Fruit fly (Drosophila melanogaster) whole organism, embryonic: ENCODE results near the gene CG13484.

Experiments
- B-H1 ChIP-seq: fragments of 200-800 bp; sonication (Bioruptor generic); IDR thresholded peaks from 3 replicates; pipeline ENCODE4 v1.3.6; 2022; ENCODE audit warnings: missing biosample characterization, missing genetic modification characterization
- B-H2 ChIP-seq: fragments of 200-800 bp; sonication (Bioruptor generic); optimal IDR thresholded peaks from 2 replicates; lab custom pipeline; 2018; ENCODE audit warnings: missing biosample characterization, mild to moderate bottlenecking, missing genetic modification characterization
- BtbVII ChIP-seq: fragments of 200-800 bp; sonication (Bioruptor generic); optimal IDR thresholded peaks from 3 replicates; lab custom pipeline; 2017; ENCODE audit warnings: missing biosample characterization, mild to moderate bottlenecking, missing genetic modification characterization
- C15 ChIP-seq: fragments of 200-800 bp; sonication (Bioruptor generic); IDR thresholded peaks from 3 replicates; pipeline ENCODE4 v1.3.6; 2022; ENCODE audit warnings: missing biosample characterization, missing genetic modification characterization
- CG10321 ChIP-seq: fragments of 200-800 bp; sonication (Bioruptor generic); IDR thresholded peaks from 2 replicates; pipeline ENCODE4 v1.3.6; 2022; ENCODE audit warnings: missing biosample characterization, missing genetic modification characterization
- CG10462 ChIP-seq: fragments of 200-800 bp; sonication (Bioruptor generic); optimal IDR thresholded peaks from 2 replicates; lab custom pipeline; 2016; ENCODE audit warnings: missing biosample characterization, missing genetic modification characterization
- CG10979 ChIP-seq: fragments of 200-800 bp; sonication (Bioruptor generic); optimal IDR thresholded peaks from 2 replicates; lab custom pipeline; 2018; ENCODE audit warnings: missing biosample characterization, mild to moderate bottlenecking, missing genetic modification characterization, moderate library complexity
- CG11723 ChIP-seq: fragments of 200-800 bp; sonication (Bioruptor generic); optimal IDR thresholded peaks from 2 replicates; lab custom pipeline; 2017; ENCODE audit warnings: missing biosample characterization, mild to moderate bottlenecking, missing genetic modification characterization
- CG12769 ChIP-seq: fragments of 200-800 bp; sonication (Bioruptor generic); optimal IDR thresholded peaks from 2 replicates; lab custom pipeline; 2019; ENCODE audit warnings: missing biosample characterization, mild to moderate bottlenecking, missing genetic modification characterization, moderate library complexity
- CG13287 ChIP-seq: fragments of 200-800 bp; sonication (Bioruptor generic); IDR thresholded peaks from 2 replicates; pipeline ENCODE4 v1.3.6; 2022; ENCODE audit warnings: missing biosample characterization, missing genetic modification characterization; ENCODE audit not compliant: partially characterized antibody
- CG14965 ChIP-seq: fragments of 200-800 bp; sonication (Bioruptor generic); optimal IDR thresholded peaks from 2 replicates; lab custom pipeline; 2016; ENCODE audit warnings: missing biosample characterization, missing genetic modification characterization, borderline replicate concordance
- CG15073 ChIP-seq: fragments of 200-800 bp; sonication (Bioruptor generic); optimal IDR thresholded peaks from 2 replicates; lab custom pipeline; 2016; ENCODE audit warnings: missing biosample characterization, missing genetic modification characterization
- CG15514 ChIP-seq: fragments of 200-800 bp; sonication (Bioruptor generic); optimal IDR thresholded peaks from 3 replicates; lab custom pipeline; 2017; ENCODE audit warnings: missing biosample characterization, missing genetic modification characterization, mild to moderate bottlenecking, moderate library complexity, missing genetic modification reagents
- CG17328 ChIP-seq: fragments of 200-800 bp; sonication (Bioruptor generic); IDR thresholded peaks from 2 replicates; pipeline ENCODE4 v1.3.6; 2022; ENCODE audit warnings: missing biosample characterization, missing genetic modification characterization
- CG17912 ChIP-seq: fragments of 200-800 bp; sonication (Bioruptor generic); optimal IDR thresholded peaks from 2 replicates; lab custom pipeline; 2018; ENCODE audit warnings: missing biosample characterization, mild to moderate bottlenecking, missing genetic modification characterization
- CG18764 ChIP-seq: fragments of 200-800 bp; sonication (Bioruptor generic); optimal IDR thresholded peaks from 3 replicates; lab custom pipeline; 2016; ENCODE audit warnings: missing biosample characterization, missing genetic modification characterization
- CG2712 ChIP-seq: fragments of 200-800 bp; optimal IDR thresholded peaks from 3 replicates; lab custom pipeline; 2019; ENCODE audit warnings: missing biosample characterization, mild to moderate bottlenecking, missing genetic modification characterization, moderate library complexity
- CG2889 ChIP-seq: fragments of 200-800 bp; sonication (Bioruptor generic); IDR thresholded peaks from 3 replicates; pipeline ENCODE4 v1.3.6; 2022; ENCODE audit warnings: missing biosample characterization, missing genetic modification characterization
- CG3065 ChIP-seq: fragments of 200-800 bp; sonication (Bioruptor generic); optimal IDR thresholded peaks from 2 replicates; lab custom pipeline; 2016; ENCODE audit warnings: missing biosample characterization, missing genetic modification characterization
- CG32767 ChIP-seq: fragments of 200-800 bp; sonication (Bioruptor generic); IDR thresholded peaks from 2 replicates; pipeline ENCODE4 v1.3.6; 2022; ENCODE audit warnings: missing biosample characterization, missing genetic modification characterization
- CG3995 ChIP-seq: fragments of 200-800 bp; sonication (Bioruptor generic); optimal IDR thresholded peaks from 3 replicates; lab custom pipeline; 2016; ENCODE audit warnings: missing biosample characterization, missing genetic modification characterization
- CG4617 ChIP-seq: fragments of 200-800 bp; sonication (Bioruptor generic); optimal IDR thresholded peaks from 3 replicates; lab custom pipeline; 2016; ENCODE audit warnings: missing biosample characterization, missing genetic modification characterization, borderline replicate concordance
- CG6683 ChIP-seq: fragments of 200-800 bp; sonication (Bioruptor generic); optimal IDR thresholded peaks from 2 replicates; lab custom pipeline; 2017; ENCODE audit warnings: missing biosample characterization, mild to moderate bottlenecking, missing genetic modification characterization, missing genetic modification reagents
- CG7556 ChIP-seq: fragments of 200-800 bp; sonication (Bioruptor generic); optimal IDR thresholded peaks from 2 replicates; lab custom pipeline; 2017; ENCODE audit warnings: missing biosample characterization, mild to moderate bottlenecking, missing genetic modification characterization
- CG8944 ChIP-seq: fragments of 200-800 bp; sonication (Bioruptor generic); optimal IDR thresholded peaks from 3 replicates; lab custom pipeline; 2016; ENCODE audit warnings: missing biosample characterization, missing genetic modification characterization
- CG9932 ChIP-seq: fragments of 200-800 bp; sonication (Bioruptor generic); IDR thresholded peaks from 2 replicates; pipeline ENCODE4 v1.3.6; 2022; ENCODE audit warnings: missing biosample characterization, missing genetic modification characterization
- Chrac-16 ChIP-seq: fragments of 200-800 bp; sonication (Bioruptor generic); optimal IDR thresholded peaks from 3 replicates; lab custom pipeline; 2016; ENCODE audit warnings: missing biosample characterization, missing genetic modification characterization
- E2f1 ChIP-seq: fragments of 200-800 bp; sonication (Bioruptor generic); IDR thresholded peaks from 2 replicates; pipeline ENCODE4 v1.3.6; 2022; ENCODE audit warnings: missing biosample characterization, missing genetic modification characterization
- Fer1 ChIP-seq: fragments of 200-800 bp; sonication (Bioruptor generic); optimal IDR thresholded peaks from 2 replicates; lab custom pipeline; 2017; ENCODE audit warnings: missing biosample characterization, mild to moderate bottlenecking, missing genetic modification characterization
- Ptx1 ChIP-seq: fragments of 200-800 bp; sonication (Bioruptor generic); IDR thresholded peaks from 2 replicates; pipeline ENCODE4 v1.3.6; 2022; ENCODE audit warnings: missing biosample characterization, missing genetic modification characterization
- Side ChIP-seq: fragments of 200-800 bp; sonication (Bioruptor generic); optimal IDR thresholded peaks from 2 replicates; lab custom pipeline; 2016; ENCODE audit warnings: missing biosample characterization, missing genetic modification characterization
- Sin3A ChIP-seq: fragments of >200 bp; optimal IDR thresholded peaks from 2 replicates; lab custom pipeline; 2018
- ap ChIP-seq: fragments of 200-800 bp; sonication (Bioruptor generic); IDR thresholded peaks from 2 replicates; pipeline ENCODE4 v1.3.6; 2022; ENCODE audit warnings: missing biosample characterization, missing genetic modification characterization
- dimm ChIP-seq: fragments of 200-800 bp; sonication (Bioruptor generic); IDR thresholded peaks from 2 replicates; pipeline ENCODE4 v1.3.6; 2022; ENCODE audit warnings: missing biosample characterization, missing genetic modification characterization
- esg ChIP-seq: fragments of 200-800 bp; sonication (Bioruptor generic); conservative IDR thresholded peaks from 2 replicates; pipeline ENCODE4 v1.3.6; 2022; ENCODE audit warnings: missing biosample characterization, missing genetic modification characterization
- exex ChIP-seq: fragments of 200-800 bp; sonication (Bioruptor generic); optimal IDR thresholded peaks from 4 replicates; lab custom pipeline; 2018; ENCODE audit warnings: missing biosample characterization, mild to moderate bottlenecking, missing genetic modification characterization, moderate library complexity
- gce ChIP-seq: fragments of 200-800 bp; sonication (Bioruptor generic); IDR thresholded peaks from 3 replicates; pipeline ENCODE4 v1.3.6; 2022; ENCODE audit warnings: missing biosample characterization, missing genetic modification characterization
- gcm ChIP-seq: fragments of 200-800 bp; sonication (Bioruptor generic); optimal IDR thresholded peaks from 2 replicates; lab custom pipeline; 2019; ENCODE audit warnings: missing biosample characterization, mild to moderate bottlenecking, missing genetic modification characterization, moderate library complexity
- grn ChIP-seq: fragments of 200-800 bp; sonication (Bioruptor generic); optimal IDR thresholded peaks from 3 replicates; lab custom pipeline; 2017; ENCODE audit warnings: missing biosample characterization, missing genetic modification characterization
- hkb ChIP-seq, 2 experiments: fragments of 200-800 bp in 1 of 2; fragments of >200 bp in 1 of 2; sonication (Bioruptor generic) in 1 of 2; IDR thresholded peaks in 1 of 2; optimal IDR thresholded peaks in 1 of 2; 2 replicates each; pipeline versions ENCODE4 v1.3.6 to Lab custom; 2017 to 2022; ENCODE audit warnings: missing biosample characterization in 1 of 2, missing genetic modification characterization in 1 of 2
- jumu ChIP-seq: fragments of 200-800 bp; sonication (Bioruptor generic); optimal IDR thresholded peaks from 3 replicates; lab custom pipeline; 2016; ENCODE audit warnings: missing biosample characterization, missing genetic modification characterization
- lbe ChIP-seq: fragments of 200-800 bp; sonication (Bioruptor generic); optimal IDR thresholded peaks from 2 replicates; lab custom pipeline; 2016; ENCODE audit warnings: missing biosample characterization, mild to moderate bottlenecking, missing genetic modification characterization
- luna ChIP-seq: fragments of 200-800 bp; sonication (Bioruptor generic); optimal IDR thresholded peaks from 2 replicates; lab custom pipeline; 2016; ENCODE audit warnings: missing biosample characterization, missing genetic modification characterization
- org-1 ChIP-seq: fragments of 200-800 bp; sonication (Bioruptor generic); optimal IDR thresholded peaks from 2 replicates; lab custom pipeline; 2017; ENCODE audit warnings: missing biosample characterization, missing genetic modification characterization
- p53 ChIP-seq: fragments of 200-800 bp; sonication (Bioruptor generic); optimal IDR thresholded peaks from 2 replicates; lab custom pipeline; 2016; ENCODE audit warnings: missing biosample characterization, missing genetic modification characterization
- pnt ChIP-seq: fragments of 200-800 bp; sonication (Bioruptor generic); optimal IDR thresholded peaks from 3 replicates; lab custom pipeline; 2016; ENCODE audit warnings: missing biosample characterization, missing genetic modification characterization
- prd ChIP-seq, 3 experiments: fragments of >200 bp in 2 of 3; fragments of 200-800 bp in 1 of 3; sonication (Bioruptor generic) in 1 of 3; optimal IDR thresholded peaks in 2 of 3; IDR thresholded peaks in 1 of 3; 2 replicates in 2 of 3; 3 replicates in 1 of 3; pipeline versions ENCODE4 v1.3.6 to Lab custom; 2017 to 2022; ENCODE audit warnings: missing biosample characterization in 1 of 3, missing genetic modification characterization in 1 of 3
- pzg ChIP-seq: fragments of 200-800 bp; sonication (Bioruptor generic); optimal IDR thresholded peaks from 3 replicates; lab custom pipeline; 2018; ENCODE audit warnings: missing biosample characterization, mild to moderate bottlenecking, missing genetic modification characterization, moderate library complexity
- unc-4 ChIP-seq: fragments of 200-800 bp; sonication (Bioruptor generic); IDR thresholded peaks from 2 replicates; pipeline ENCODE4 v1.3.6; 2022; ENCODE audit warnings: missing biosample characterization, missing genetic modification characterization; ENCODE audit not compliant: partially characterized antibody
- vvl ChIP-seq: fragments of 200-800 bp; sonication (Bioruptor generic); IDR thresholded peaks from 2 replicates; pipeline ENCODE4 v1.3.6; 2022; ENCODE audit warnings: missing biosample characterization, missing genetic modification characterization
- zen2 ChIP-seq: fragments of 200-800 bp; sonication (Bioruptor generic); IDR thresholded peaks from 3 replicates; pipeline ENCODE4 v1.3.6; 2022; ENCODE audit warnings: missing biosample characterization, missing genetic modification characterization; ENCODE audit not compliant: partially characterized antibody

The CG13484 gene

dm6 chr3L:14036867-14037313 lies 16.0 kb downstream of the CG13484 start, which contains the start of gene Hsp110 (continued):
- TF ChIP-seq vvl (GFP tag; lab: Robert Waterston, UW) (peak; percentile 24; the same call in 1 of the 2 replicates), CG2889 (GFP tag; lab: Robert Waterston, UW) (no peak), CG6683 (no peak), dimm (GFP tag; lab: Robert Waterston, UW) (no peak), unc-4 (GFP tag; lab: Robert Waterston, UW) (peak; percentile 99), gcm (GFP tag; lab: Kevin White, UChicago) (no peak), CG32767 (no peak), jumu (GFP tag; lab: Kevin White, UChicago) (peak; percentile 7), org-1 (no peak), exex (peak; percentile 69), CG11723 (GFP tag; lab: Kevin White, UChicago) (no peak), p53 (GFP tag; lab: Kevin White, UChicago) (no peak), gce (GFP tag; lab: Robert Waterston, UW) (no peak), CG3065 (no peak), grn (GFP tag; lab: Kevin White, UChicago) (peak; percentile 80), CG15073 (GFP tag; lab: Kevin White, UChicago) (no peak), esg (GFP tag; lab: Robert Waterston, UW) (no peak), CG14965 (GFP tag; lab: Kevin White, UChicago) (no peak), CG7556 (no peak), hkb (optimal IDR thresholded peaks at IDR 0.05; lab: Kevin White, UChicago) (no peak), hkb (GFP tag; IDR thresholded peaks at IDR 0.05; lab: Robert Waterston, UW) (peak; percentile 19; the same call in 1 of the 2 replicates), luna (GFP tag; lab: Kevin White, UChicago) (no peak), Fer1 (peak; percentile 55), ap (GFP tag; lab: Robert Waterston, UW) (no peak), CG10321 (GFP tag; lab: Robert Waterston, UW) (no peak), CG9932 (GFP tag; lab: Robert Waterston, UW) (peak; percentile 76), C15 (no peak), lbe (GFP tag; lab: Kevin White, UChicago) (peak; percentile 64), CG12769 (no peak), pzg (GFP tag; lab: Kevin White, UChicago) (peak; percentile 92), prd (optimal IDR thresholded peaks at IDR 0.05; lab: Kevin White, UChicago) (no peak), prd (GFP tag; IDR thresholded peaks at IDR 0.05; lab: Robert Waterston, UW) (no peak), B-H1 (GFP tag; lab: Robert Waterston, UW) (no peak), CG10979 (peak; percentile 25), CG3995 (GFP tag; lab: Kevin White, UChicago) (peak; percentile 3), CG17912 (peak; percentile 62), CG13287 (GFP tag; lab: Robert Waterston, UW) (peak; percentile 99), CG18764 (GFP tag; lab: Kevin White, UChicago) (no peak), CG17328 (GFP tag; lab: Robert Waterston, UW) (peak; percentile 25; the same call in 1 of the 2 replicates), CG4617 (peak; percentile 71), pnt (no peak), E2f1 (peak; percentile 16; the same call in 1 of the 2 replicates), Sin3A (lab: Kevin White, UChicago) (peak; percentile 43), zen2 (GFP tag; lab: Robert Waterston, UW) (peak; percentile 99), CG10462 (GFP tag; lab: Kevin White, UChicago) (no peak), Side (no peak), BtbVII (GFP tag; lab: Kevin White, UChicago) (peak; percentile 22), B-H2 (GFP tag; lab: Kevin White, UChicago) (peak; percentile 45), CG8944 (GFP tag; lab: Kevin White, UChicago) (no peak), CG15514 (GFP tag; lab: Kevin White, UChicago) (peak; percentile 76), Ptx1 (GFP tag; lab: Robert Waterston, UW) (no peak), Chrac-16 (no peak), CG2712 (tag; lab: Kevin White, UChicago) (peak; percentile 42)
